Worm (Caenorhabditis elegans) whole organism, early embryonic: ENCODE measurements around the gene B0035.22.

Experiments
- ama-1 ChIP-seq: fragments of 150-350 bp; optimal IDR thresholded peaks from 2 replicates; lab custom pipeline; 2014
- tra-4 ChIP-seq: sonication (generic microtip); optimal IDR thresholded peaks from 2 replicates; lab custom pipeline; 2017; ENCODE audit warnings: missing genetic modification characterization, missing compliant biosample characterization

ce11 chrIV:11336180-11336579 is 21.2 kb downstream of the B0035.22 start:
- TF ChIP-seq ama-1 (lab: Kevin White, UChicago): no peak
- TF ChIP-seq tra-4 (tag; lab: Kevin White, UChicago): no peak
